Worm (Caenorhabditis elegans): ENCODE data around the gene K06B4.4.
"Not testable (repeated sequence)": the region's sequence is repeated elsewhere in the genome, so short reads cannot be mapped to it uniquely, and the experiment has no call there.

The K06B4.4 gene

DNA sequence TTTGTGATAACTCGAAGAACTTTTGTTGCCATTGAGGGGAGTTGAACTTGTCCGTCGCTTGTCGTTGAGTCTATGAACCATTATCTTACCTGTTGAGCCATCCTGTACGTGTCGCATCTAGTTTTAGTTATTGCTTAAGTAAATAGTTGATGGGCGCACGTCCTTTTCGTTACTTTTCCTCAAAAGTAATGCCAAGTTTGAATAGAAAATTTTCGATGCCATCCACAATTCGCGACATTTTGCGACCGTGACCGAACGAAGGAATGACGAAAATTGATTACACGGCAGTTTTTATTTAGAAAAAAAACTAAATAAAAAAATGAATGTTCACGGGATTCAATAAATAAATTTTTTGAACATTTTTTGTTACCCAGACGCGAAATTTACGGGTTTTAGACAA, 770 bp upstream of the K06B4.4 start, which contains the start of gene F53E4.1:
F53E4.1 (minus strand) TSS at position 101 of the 400 bp plus-strand sequence.
- not testable (repeated sequence) for TF ChIP-seq unc-62 (GFP tag; optimal IDR thresholded peaks at IDR 0.05)

DNA sequence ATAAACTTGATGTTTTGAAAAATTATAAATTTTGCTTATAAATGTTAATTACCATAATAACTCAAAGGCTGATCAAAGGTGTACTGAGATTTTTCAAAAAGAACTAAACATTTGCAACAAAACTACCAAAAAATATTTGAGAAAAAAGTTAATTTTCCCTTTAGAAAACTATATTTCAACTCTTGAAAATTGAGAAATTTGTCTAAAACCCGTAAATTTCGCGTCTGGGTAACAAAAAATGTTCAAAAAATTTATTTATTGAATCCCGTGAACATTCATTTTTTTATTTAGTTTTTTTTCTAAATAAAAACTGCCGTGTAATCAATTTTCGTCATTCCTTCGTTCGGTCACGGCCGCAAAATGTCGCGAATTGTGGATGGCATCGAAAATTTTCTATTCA, 1.2 kb downstream of the K06B4.4 start, which contains the start of gene K06B4.15:
K06B4.15 (plus strand) TSS at position 301 of the 400 bp plus-strand sequence.
- not testable (repeated sequence) for TF ChIP-seq unc-62 (GFP tag; optimal IDR thresholded peaks at IDR 0.05)

DNA sequence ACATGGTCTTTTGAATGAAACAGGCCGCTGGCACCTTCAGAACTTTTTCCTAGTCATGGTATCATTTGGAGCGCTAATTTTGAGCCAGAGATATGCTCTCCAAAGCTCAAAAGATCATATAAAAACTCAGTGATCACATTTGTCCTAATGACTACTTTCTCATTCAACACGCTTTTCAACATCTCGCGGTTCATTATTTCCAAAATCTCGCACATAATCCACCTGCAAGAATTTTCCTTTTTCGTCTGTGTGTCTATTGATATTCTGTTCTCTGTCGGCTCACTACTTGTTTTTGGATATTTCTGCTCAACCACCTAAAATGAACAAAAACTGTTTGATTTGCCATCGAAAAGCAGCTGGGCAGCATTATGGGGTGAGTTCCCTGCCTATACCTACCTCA, 4.7 kb downstream of the K06B4.4 start, which contains the start of gene nhr-51:
nhr-51 (plus strand) TSS at position 301 of the 400 bp plus-strand sequence.
- no peak for TF ChIP-seq unc-62 (GFP tag; optimal IDR thresholded peaks at IDR 0.05)

DNA sequence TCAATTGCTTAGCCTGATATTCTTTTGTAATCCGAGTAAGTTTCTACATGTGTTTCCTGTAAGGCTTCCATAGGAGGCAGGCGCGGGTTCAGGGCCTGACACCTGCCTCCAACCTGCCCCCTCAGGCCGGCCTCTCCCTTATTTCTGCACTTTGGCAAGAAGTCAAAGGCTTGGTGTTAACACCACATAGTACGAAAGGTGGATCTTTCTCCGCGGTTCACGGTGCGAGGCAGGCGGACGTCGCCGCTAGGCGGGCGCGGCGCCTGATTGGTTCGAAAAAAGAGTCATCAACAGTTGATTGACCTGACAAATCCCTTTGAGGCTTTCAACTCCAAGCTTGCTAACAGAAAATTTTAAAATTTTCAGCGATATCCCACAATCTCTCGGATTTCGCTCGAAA, 5.9 kb downstream of the K06B4.4 start:
- TF ChIP-seq unc-62 (GFP tag; optimal IDR thresholded peaks at IDR 0.05) = no peak

DNA sequence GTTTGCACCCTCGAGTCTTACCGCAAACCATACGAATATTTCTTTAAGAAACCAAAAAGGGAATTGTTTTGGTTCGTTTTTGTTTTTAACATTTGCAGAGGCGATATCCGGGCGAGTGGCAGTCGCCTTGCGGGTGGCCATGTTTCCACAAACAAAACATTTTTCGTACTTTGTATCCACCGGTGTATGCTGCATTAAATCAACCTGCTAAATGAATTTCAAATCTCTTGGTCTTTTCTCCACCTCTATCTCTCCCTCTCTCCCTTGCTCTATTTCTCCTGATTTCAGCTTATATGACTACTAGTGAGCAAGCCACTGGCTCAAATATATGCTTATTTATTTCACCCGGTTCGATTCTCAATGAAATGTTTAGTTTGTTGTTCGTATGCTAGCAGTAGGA, 8.3 kb downstream of the K06B4.4 start, which contains the start of gene nhr-52:
nhr-52 (plus strand) TSS at position 301 of the 400 bp plus-strand sequence.
- TF ChIP-seq unc-62 (GFP tag; optimal IDR thresholded peaks at IDR 0.05) = no peak

DNA sequence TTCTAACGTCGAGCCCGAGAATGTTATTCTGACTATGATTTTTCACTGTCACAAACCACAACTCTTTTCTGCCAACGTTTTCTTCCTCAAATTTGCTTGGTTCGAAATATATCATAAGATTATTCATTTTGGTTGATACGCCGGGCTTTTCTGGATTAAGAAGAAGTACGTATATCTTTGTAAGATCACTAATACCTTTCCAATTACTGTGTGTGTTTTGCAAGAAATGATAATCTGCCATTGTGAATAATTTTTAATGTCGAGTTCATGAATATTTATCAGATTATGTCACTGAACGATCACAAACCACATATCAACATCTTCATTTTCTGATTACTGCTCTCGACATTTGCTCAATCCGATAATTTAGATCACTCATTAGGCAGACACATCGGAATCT, 16.6 kb downstream of the K06B4.4 start, which contains the start of gene nhr-196:
nhr-196 (plus strand) TSS at position 118 of the 400 bp plus-strand sequence.
- TF ChIP-seq unc-62 (GFP tag; optimal IDR thresholded peaks at IDR 0.05) = no peak

DNA sequence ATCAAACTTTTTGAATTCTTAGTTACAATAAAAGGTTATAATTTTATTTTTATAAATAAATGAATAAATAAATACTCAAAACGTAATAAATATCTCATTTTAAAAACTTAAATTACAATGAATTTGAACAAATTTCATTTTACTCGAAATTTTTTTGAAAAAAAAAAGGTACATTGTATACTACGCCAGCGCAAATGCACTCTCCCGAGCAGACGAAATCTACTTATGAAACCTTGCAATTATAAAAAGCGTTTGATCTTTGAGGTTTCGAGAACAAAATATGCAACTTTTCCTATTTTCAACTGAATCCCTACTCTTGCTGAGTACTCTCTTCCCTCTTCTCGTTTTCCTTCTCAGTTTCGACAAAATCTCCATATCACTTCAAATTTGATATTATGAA, 18.7 kb downstream of the K06B4.4 start, which contains the start of gene nhr-197:
nhr-197 (plus strand) TSS at position 301 of the 400 bp plus-strand sequence.
- TF ChIP-seq unc-62 (GFP tag; optimal IDR thresholded peaks at IDR 0.05) = no peak

DNA sequence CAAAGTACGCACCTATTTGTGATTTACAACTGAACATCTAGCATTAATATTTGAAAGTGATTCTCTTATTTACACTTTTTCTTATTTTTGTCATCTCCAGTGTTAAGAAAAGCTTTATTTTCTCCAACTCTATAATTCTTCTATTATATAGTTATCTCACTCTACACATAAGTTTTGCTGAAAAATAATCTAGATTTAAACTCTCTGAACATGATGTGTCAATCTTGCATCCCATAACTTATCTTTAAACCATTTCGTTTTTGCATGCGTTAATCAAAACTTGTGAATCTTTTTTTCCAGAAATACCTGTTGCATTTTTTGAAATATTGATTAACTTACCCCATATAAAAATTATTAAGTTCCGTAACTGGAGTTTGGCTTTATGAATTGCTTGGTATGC, 21.0 kb downstream of the K06B4.4 start, which contains the start of gene nhr-268:
nhr-268 (plus strand) TSS at position 301 of the 400 bp plus-strand sequence.
- no peak for TF ChIP-seq unc-62 (GFP tag; optimal IDR thresholded peaks at IDR 0.05)

DNA sequence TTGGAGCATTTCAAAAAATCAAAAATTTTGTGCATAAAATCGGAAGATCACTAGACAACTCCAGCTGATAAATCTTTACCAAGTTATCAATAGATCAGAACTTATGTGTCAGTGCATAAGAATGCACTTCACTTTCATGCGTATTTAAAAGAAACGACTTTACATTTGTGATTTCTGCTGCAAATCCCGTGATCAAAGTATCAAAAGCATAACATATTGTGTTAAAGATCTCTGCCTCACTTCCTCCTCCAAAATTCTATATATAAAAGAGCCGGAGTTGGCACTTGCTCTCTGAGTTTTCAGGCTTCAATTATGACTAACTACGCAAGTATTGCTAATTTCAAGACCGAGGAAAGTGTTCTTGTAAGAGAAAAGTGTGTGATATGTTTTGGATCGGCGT, 24.7 kb downstream of the K06B4.4 start, which contains the start of gene nhr-198:
nhr-198 (plus strand) TSS at position 313 of the 400 bp plus-strand sequence.
- TF ChIP-seq unc-62 (GFP tag; optimal IDR thresholded peaks at IDR 0.05) = no peak

DNA sequence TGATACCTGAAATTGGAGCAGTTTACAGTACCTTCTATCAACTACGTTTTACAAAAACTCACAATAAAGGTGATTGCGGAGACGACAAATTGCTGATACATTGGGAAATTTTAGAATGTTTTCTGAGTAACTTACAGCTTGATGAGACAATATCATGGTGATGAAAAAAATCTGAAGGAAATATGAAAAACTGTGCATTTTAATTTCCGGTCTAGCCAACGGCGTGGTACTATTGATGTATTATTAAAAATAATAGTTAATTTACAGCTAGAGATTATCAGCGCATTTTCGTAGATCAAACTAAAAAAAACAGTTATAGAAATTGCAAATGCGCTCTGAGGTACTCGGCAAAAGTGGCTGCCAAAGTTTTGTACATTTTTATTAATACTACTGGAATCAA, 29.1 kb downstream of the K06B4.4 start, which contains the start of gene srx-29:
srx-29 (minus strand) TSS at position 101 of the 400 bp plus-strand sequence.
- no peak for TF ChIP-seq unc-62 (GFP tag; optimal IDR thresholded peaks at IDR 0.05)

DNA sequence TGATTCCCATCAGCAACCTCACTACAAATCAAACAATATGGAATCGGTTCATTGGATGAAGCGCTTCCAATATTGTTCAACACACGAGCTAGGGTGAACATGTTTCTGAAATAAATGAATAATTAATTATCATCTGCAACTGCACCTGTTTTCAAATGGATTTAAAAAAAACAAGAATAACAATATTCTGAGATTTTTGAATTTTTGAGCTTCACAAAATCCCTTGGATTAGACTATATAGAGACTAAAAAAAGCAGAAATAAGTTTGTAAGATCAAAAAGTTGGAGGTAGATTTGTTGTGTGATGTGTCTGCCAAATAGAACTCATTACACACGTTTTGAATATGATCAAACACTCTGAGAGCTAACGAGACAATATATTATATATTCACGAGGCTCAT, 30.8 kb downstream of the K06B4.4 start, which contains the start of gene nhr-199:
nhr-199 (minus strand) TSS at position 101 of the 400 bp plus-strand sequence.
- no peak for TF ChIP-seq unc-62 (GFP tag; optimal IDR thresholded peaks at IDR 0.05)

DNA sequence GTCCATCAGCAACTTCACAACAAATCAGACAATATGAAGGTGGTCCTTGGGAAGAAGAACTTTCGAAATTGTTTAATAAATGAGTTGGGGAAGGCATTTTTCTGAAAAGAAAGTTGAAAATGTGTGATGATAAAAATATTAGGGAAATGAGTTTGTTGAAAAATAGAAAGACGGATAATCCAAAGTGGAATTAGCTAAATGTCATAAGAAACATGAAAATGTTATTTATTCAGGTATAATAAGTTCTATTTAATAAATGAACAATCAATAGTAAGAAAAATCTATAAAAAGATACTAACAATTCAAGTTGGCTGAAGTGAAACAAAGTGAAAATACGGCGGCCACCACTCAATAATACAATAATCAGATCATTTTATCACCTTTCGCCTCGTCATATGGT, 33.3 kb downstream of the K06B4.4 start, which contains the start of gene nhr-53:
nhr-53 (minus strand) TSS at position 101 of the 400 bp plus-strand sequence.
- TF ChIP-seq unc-62 (GFP tag; optimal IDR thresholded peaks at IDR 0.05) = no peak

DNA sequence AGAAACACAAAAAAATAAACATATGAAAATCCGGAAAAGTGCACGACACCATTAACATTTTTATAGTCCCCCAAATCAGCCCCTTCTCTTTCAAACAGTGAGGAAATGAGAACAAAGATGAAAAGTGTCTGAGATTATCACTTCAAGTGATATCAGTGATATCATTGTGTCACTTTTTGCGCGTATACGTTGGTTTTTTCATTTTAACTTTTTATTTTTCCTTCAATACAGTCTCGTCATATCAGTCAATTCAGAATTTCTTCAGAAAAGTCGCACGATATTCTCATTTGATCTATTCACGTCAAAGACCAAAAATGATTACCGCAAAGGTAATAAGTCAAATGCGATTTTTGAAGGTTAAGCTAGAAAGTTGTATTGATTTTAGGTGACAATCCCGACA, 35.8 kb downstream of the K06B4.4 start, which contains the start of gene twk-34:
twk-34 (plus strand) TSS at position 216 of the 400 bp plus-strand sequence.
- no peak for TF ChIP-seq unc-62 (GFP tag; optimal IDR thresholded peaks at IDR 0.05)

DNA sequence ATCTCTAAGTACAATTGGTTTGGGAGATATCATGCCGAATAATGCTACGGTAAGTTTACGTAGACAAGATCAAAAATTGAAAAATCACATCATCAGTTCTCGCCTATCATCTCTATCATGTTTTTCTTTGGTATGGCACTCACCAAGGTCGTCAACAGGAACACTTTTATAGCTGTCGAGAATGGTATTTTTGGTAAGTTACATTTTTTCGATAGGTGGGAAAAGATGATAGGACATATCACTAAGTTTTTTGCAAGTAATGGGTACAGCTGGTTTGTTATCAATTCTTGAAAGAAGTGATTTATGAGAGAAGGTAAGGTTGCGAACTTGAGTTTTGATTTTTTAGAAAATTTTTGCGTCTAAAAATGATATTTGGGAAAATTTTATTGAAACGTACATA, 39.0 kb downstream of the K06B4.4 start:
- no peak for TF ChIP-seq unc-62 (GFP tag; optimal IDR thresholded peaks at IDR 0.05)

DNA sequence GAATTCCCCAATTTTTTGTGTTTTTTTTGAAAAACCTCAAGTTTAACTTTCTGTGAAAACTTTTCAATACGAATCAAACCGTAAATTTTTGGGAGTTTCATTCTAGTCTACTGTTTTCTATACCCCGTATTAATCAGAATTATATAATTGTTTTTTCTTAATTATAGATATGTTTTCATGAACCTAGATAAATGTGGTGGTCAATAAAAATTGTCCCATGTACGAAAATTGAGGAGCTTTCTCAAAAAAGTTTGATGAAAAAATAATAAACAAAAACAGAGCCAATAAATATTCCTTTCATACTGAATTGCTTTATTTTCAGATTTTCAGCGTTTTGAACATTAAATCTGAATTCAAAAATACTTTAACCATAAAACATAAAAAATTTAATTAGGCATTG, 41.4 kb downstream of the K06B4.4 start, which contains the start of gene Y6E2A.1:
Y6E2A.1 (minus strand) TSS at position 101 of the 400 bp plus-strand sequence.
- no peak for TF ChIP-seq unc-62 (GFP tag; optimal IDR thresholded peaks at IDR 0.05)

DNA sequence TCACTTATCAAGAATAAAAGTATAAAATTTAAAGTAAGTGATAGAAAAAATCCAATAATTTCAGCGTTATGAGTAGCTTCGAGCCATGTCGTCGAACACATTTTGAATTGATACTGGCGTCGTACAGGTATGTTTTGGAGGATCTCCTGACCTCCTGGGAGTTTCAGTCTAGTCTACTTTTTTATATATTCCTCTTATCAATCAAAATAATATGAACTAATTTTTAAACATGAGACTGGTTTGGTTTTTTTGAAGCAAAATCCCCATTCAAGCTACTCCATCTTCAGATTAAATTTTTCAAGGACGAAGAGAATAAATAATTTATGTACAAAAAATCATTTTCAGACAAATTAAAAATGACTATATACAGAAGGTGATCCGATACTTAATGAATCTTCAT, 42.9 kb downstream of the K06B4.4 start, which contains the start of gene str-101:
str-101 (minus strand) TSS at position 101 of the 400 bp plus-strand sequence.
- TF ChIP-seq unc-62 (GFP tag; optimal IDR thresholded peaks at IDR 0.05) = no peak

DNA sequence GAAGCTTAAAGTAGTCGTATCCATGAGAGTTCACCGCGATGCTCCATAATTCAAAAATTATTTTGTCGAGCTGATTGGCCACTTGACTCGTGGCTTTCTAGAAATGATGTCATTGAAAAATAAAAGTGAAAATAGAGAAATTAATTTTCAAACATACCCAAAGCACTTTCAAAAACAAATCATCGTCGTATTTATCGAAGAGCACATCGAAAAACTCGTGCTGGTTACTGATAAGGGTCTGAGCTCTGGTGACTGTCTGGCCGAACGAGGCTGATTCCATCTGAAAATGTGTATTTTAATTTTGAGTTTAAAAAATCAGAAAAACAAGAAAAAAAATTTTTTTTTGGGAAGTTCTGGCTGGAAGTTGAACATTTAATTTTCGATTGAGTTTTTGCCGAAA, 43.4 kb downstream of the K06B4.4 start:
- no peak for TF ChIP-seq unc-62 (GFP tag; optimal IDR thresholded peaks at IDR 0.05)

Measured in whole organism, dauer.